Worm (Caenorhabditis elegans) whole organism, late embryonic: Measurements from ENCODE around the gene Y43F8B.29.

Source experiments
- K09A11.1 ChIP-seq: sonication (generic microtip); optimal IDR thresholded peaks from 2 replicates; lab custom pipeline; 2017; ENCODE audit warnings: antibody characterized with exemption, mild to moderate bottlenecking, missing genetic modification characterization, missing compliant biosample characterization; ENCODE audit not compliant: insufficient read depth
- Y22D7AL.16 ChIP-seq: sonication (generic microtip); optimal IDR thresholded peaks from 2 replicates; lab custom pipeline; 2016; ENCODE audit warnings: missing genetic modification characterization, missing compliant biosample characterization
- ahr-1 ChIP-seq: sonication (generic microtip); optimal IDR thresholded peaks from 2 replicates; lab custom pipeline; 2016; ENCODE audit warnings: missing genetic modification characterization, missing compliant biosample characterization
- ama-1 ChIP-seq: fragments of 150-350 bp; optimal IDR thresholded peaks from 2 replicates; lab custom pipeline; 2014
- ceh-14 ChIP-seq: sonication (generic microtip); optimal IDR thresholded peaks from 2 replicates; lab custom pipeline; 2016; ENCODE audit warnings: missing genotype, missing genetic modification characterization, missing compliant biosample characterization
- ceh-18 ChIP-seq: sonication (generic microtip); optimal IDR thresholded peaks from 2 replicates; lab custom pipeline; 2016; ENCODE audit warnings: missing genetic modification characterization, missing compliant biosample characterization
- ceh-19 ChIP-seq: fragments of 200-800 bp; sonication (Bioruptor generic); optimal IDR thresholded peaks from 2 replicates; lab custom pipeline; 2018; ENCODE audit warnings: mild to moderate bottlenecking, missing genetic modification characterization, missing compliant biosample characterization
- ceh-2 ChIP-seq: sonication (generic microtip); optimal IDR thresholded peaks from 2 replicates; lab custom pipeline; 2016; ENCODE audit warnings: missing genotype, missing genetic modification characterization, missing compliant biosample characterization
- ceh-30 ChIP-seq: fragments of 150-350 bp; optimal IDR thresholded peaks from 2 replicates; lab custom pipeline; 2014; ENCODE audit warnings: missing biosample characterization, missing genetic modification characterization
- ceh-31 ChIP-seq: sonication (generic microtip); optimal IDR thresholded peaks from 2 replicates; lab custom pipeline; 2016; ENCODE audit warnings: missing genetic modification characterization, missing compliant biosample characterization
- ceh-34 ChIP-seq: sonication (generic microtip); optimal IDR thresholded peaks from 2 replicates; lab custom pipeline; 2016; ENCODE audit warnings: mild to moderate bottlenecking, missing genetic modification characterization, missing compliant biosample characterization
- ceh-45 ChIP-seq: fragments of 200-800 bp; sonication (Bioruptor generic); IDR thresholded peaks from 2 replicates; pipeline ENCODE4 v1.3.6; 2022; ENCODE audit warnings: missing genetic modification reagents, missing genetic modification characterization, missing compliant biosample characterization
- ceh-48 ChIP-seq: sonication (generic microtip); optimal IDR thresholded peaks from 2 replicates; lab custom pipeline; 2016; ENCODE audit warnings: missing genetic modification characterization, inconsistent platforms, missing compliant biosample characterization
- ceh-6 ChIP-seq: fragments of 200-800 bp; sonication (Bioruptor generic); optimal IDR thresholded peaks from 2 replicates; lab custom pipeline; 2018; ENCODE audit warnings: mild to moderate bottlenecking, missing genetic modification characterization, missing compliant biosample characterization
- ceh-9 ChIP-seq: sonication (generic microtip); optimal IDR thresholded peaks from 2 replicates; lab custom pipeline; 2016; ENCODE audit warnings: mild to moderate bottlenecking, missing genetic modification characterization, inconsistent platforms, missing compliant biosample characterization
- che-1 ChIP-seq: sonication (generic microtip); optimal IDR thresholded peaks from 2 replicates; lab custom pipeline; 2016; ENCODE audit warnings: mild to moderate bottlenecking, missing genetic modification characterization, missing compliant biosample characterization
- dmd-4 ChIP-seq: sonication (generic microtip); optimal IDR thresholded peaks from 2 replicates; lab custom pipeline; 2016; ENCODE audit warnings: borderline replicate concordance, missing genetic modification characterization, missing compliant biosample characterization
- elt-2 ChIP-seq: sonication (generic microtip); optimal IDR thresholded peaks from 2 replicates; lab custom pipeline; 2016; ENCODE audit warnings: missing genetic modification reagents, missing genetic modification characterization, missing compliant biosample characterization
- fkh-10 ChIP-seq: fragments of 150-350 bp; optimal IDR thresholded peaks from 2 replicates; lab custom pipeline; 2014; ENCODE audit warnings: missing biosample characterization, missing genetic modification reagents, missing genetic modification characterization
- hlh-30 ChIP-seq: sonication (generic microtip); optimal IDR thresholded peaks from 2 replicates; lab custom pipeline; 2017; ENCODE audit warnings: antibody characterized with exemption, missing genetic modification characterization, missing compliant biosample characterization; ENCODE audit not compliant: insufficient read depth
- hlh-8 ChIP-seq: sonication (generic microtip); optimal IDR thresholded peaks from 2 replicates; lab custom pipeline; 2016; ENCODE audit warnings: missing genotype, missing genetic modification characterization, missing compliant biosample characterization
- lim-6 ChIP-seq: sonication (generic microtip); optimal IDR thresholded peaks from 2 replicates; lab custom pipeline; 2016; ENCODE audit warnings: missing genetic modification characterization, missing compliant biosample characterization
- lin-11 ChIP-seq: fragments of 200-800 bp; sonication (Bioruptor generic); optimal IDR thresholded peaks from 2 replicates; lab custom pipeline; 2018; ENCODE audit warnings: mild to moderate bottlenecking, missing genetic modification characterization, missing compliant biosample characterization
- mec-3 ChIP-seq: sonication (generic microtip); optimal IDR thresholded peaks from 2 replicates; lab custom pipeline; 2016; ENCODE audit warnings: borderline replicate concordance, missing genetic modification characterization, missing compliant biosample characterization
- nfya-1 ChIP-seq: sonication (generic microtip); optimal IDR thresholded peaks from 2 replicates; lab custom pipeline; 2017; ENCODE audit warnings: missing genetic modification characterization, mild to moderate bottlenecking, missing compliant biosample characterization, antibody characterized with exemption, moderate library complexity
- nhr-11 ChIP-seq: fragments of 150-350 bp; optimal IDR thresholded peaks from 2 replicates; lab custom pipeline; 2014; ENCODE audit warnings: missing biosample characterization, missing genetic modification characterization
- nhr-232 ChIP-seq: sonication (generic microtip); optimal IDR thresholded peaks from 2 replicates; lab custom pipeline; 2016; ENCODE audit warnings: missing genetic modification characterization, missing compliant biosample characterization
- npax-4 ChIP-seq: sonication (generic microtip); optimal IDR thresholded peaks from 2 replicates; lab custom pipeline; 2016; ENCODE audit warnings: missing genetic modification characterization, missing compliant biosample characterization
- odd-2 ChIP-seq: sonication (generic microtip); optimal IDR thresholded peaks from 2 replicates; lab custom pipeline; 2017; ENCODE audit warnings: antibody characterized with exemption, mild to moderate bottlenecking, missing genetic modification characterization, missing compliant biosample characterization
- pat-9 ChIP-seq: fragments of 200-800 bp; sonication (Bioruptor generic); optimal IDR thresholded peaks from 2 replicates; lab custom pipeline; 2018; ENCODE audit warnings: mild to moderate bottlenecking, missing genetic modification characterization, moderate library complexity, missing compliant biosample characterization
- pax-1 ChIP-seq: fragments of 150-350 bp; optimal IDR thresholded peaks from 2 replicates; lab custom pipeline; 2014; ENCODE audit warnings: missing biosample characterization, missing genetic modification characterization
- pha-4 ChIP-seq: fragments of 150-350 bp; optimal IDR thresholded peaks from 2 replicates; lab custom pipeline; 2018; ENCODE audit warnings: missing biosample characterization, missing genetic modification reagents, missing genetic modification characterization
- pros-1 ChIP-seq: fragments of 150-350 bp; optimal IDR thresholded peaks from 2 replicates; lab custom pipeline; 2014; ENCODE audit warnings: missing biosample characterization, missing genetic modification reagents, missing genetic modification characterization
- ref-2 ChIP-seq: sonication (generic microtip); optimal IDR thresholded peaks from 2 replicates; lab custom pipeline; 2016; ENCODE audit warnings: missing genetic modification characterization, missing compliant biosample characterization
- rnt-1 ChIP-seq: sonication (generic microtip); optimal IDR thresholded peaks from 2 replicates; lab custom pipeline; 2016; ENCODE audit warnings: missing genetic modification characterization, missing compliant biosample characterization
- sox-2 ChIP-seq: fragments of 200-800 bp; sonication (Bioruptor generic); IDR thresholded peaks from 2 replicates; pipeline ENCODE4 v1.3.6; 2022; ENCODE audit warnings: missing genetic modification reagents, missing genetic modification characterization, missing compliant biosample characterization
- tbx-2 ChIP-seq: sonication (generic microtip); optimal IDR thresholded peaks from 2 replicates; lab custom pipeline; 2016; ENCODE audit warnings: missing genetic modification characterization, missing compliant biosample characterization
- ttx-3 ChIP-seq: sonication (generic microtip); optimal IDR thresholded peaks from 2 replicates; lab custom pipeline; 2016; ENCODE audit warnings: missing genetic modification reagents, missing genetic modification characterization, missing compliant biosample characterization
- unc-42 ChIP-seq: sonication (generic microtip); optimal IDR thresholded peaks from 2 replicates; lab custom pipeline; 2016; ENCODE audit warnings: missing genotype, missing genetic modification characterization, missing compliant biosample characterization
- unc-55 ChIP-seq: sonication (generic microtip); optimal IDR thresholded peaks from 2 replicates; lab custom pipeline; 2017; ENCODE audit warnings: missing biosample characterization, missing genetic modification reagents, missing genetic modification characterization
- ztf-16 ChIP-seq: sonication (generic microtip); optimal IDR thresholded peaks from 2 replicates; lab custom pipeline; 2017; ENCODE audit warnings: missing genetic modification characterization, missing compliant biosample characterization

Y43F8B.29 gene

DNA sequence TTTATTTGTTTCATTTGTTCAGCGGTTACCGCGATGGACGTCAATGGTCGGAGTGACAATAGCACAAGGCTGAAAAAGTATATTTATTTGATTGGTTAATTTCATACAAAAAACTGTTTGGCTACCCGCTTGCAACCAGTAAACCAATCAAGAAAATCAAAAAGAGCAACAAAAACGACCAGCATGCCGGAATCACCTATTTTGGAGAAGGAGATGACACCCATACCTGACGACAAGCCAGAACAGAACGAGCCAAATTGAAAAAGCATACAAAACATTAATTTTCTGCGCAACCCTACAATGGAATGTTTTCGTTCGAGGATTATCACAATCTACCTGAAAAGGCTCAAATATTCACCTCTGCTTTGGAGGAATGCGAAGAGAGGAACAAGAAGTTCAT is 941 bp upstream of the Y43F8B.29 start, which contains the start of gene Y43F8B.7:
Gene Y43F8B.7 (plus strand): TSS at position 301 of the 400 bp plus-strand sequence.
- TF ChIP-seq ceh-14 (tag; lab: Kevin White, UChicago) (no peak), fkh-10 (no peak), pat-9 (tag; lab: Kevin White, UChicago) (no peak), sox-2 (no peak), nhr-11 (tag; lab: Kevin White, UChicago) (no peak), pros-1 (no peak), che-1 (no peak), ceh-31 (tag; lab: Kevin White, UChicago) (no peak), hlh-30 (tag; lab: Kevin White, UChicago) (no peak), lim-6 (tag; lab: Kevin White, UChicago) (no peak)

DNA sequence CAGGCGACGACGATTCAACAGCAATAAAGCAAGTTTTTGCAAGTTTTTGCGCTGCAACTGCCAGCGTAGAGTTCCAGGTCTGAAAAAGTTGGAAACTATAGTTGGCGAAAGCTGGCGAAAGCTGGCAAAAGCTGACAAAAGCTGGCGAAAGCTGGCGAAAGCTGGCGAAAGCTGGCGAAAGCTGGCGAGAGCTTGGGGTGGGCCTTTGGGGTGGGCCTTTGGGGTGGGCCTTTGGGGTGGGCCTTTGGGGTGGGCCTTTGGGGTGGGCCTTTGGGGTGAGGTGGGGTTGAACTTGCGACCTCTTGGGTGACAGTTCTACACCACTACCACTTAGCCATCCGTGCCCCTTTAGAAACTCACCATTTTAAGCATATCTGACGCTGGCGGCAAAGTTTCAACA is 3.7 kb downstream of the Y43F8B.29 start:
- TF ChIP-seq elt-2 (tag; lab: Kevin White, UChicago) (no peak), nfya-1 (no peak), nhr-232 (tag; lab: Kevin White, UChicago) (no peak), K09A11.1 (tag; lab: Kevin White, UChicago) (no peak), ceh-30 (no peak), ceh-45 (GFP tag; lab: Robert Waterston, UW) (no peak), dmd-4 (no peak), odd-2 (tag; lab: Kevin White, UChicago) (no peak), hlh-8 (tag; lab: Kevin White, UChicago) (no peak), ahr-1 (tag; lab: Kevin White, UChicago) (no peak), ceh-31 (tag; lab: Kevin White, UChicago) (no peak), ttx-3 (tag; lab: Kevin White, UChicago) (no peak), pax-1 (no peak), ceh-19 (GFP tag; lab: Kevin White, UChicago) (no peak), fkh-10 (no peak), ceh-6 (GFP tag; lab: Kevin White, UChicago) (no peak), ceh-34 (tag; lab: Kevin White, UChicago) (no peak), tbx-2 (tag; lab: Kevin White, UChicago) (no peak), ceh-18 (tag; lab: Kevin White, UChicago) (no peak)

DNA sequence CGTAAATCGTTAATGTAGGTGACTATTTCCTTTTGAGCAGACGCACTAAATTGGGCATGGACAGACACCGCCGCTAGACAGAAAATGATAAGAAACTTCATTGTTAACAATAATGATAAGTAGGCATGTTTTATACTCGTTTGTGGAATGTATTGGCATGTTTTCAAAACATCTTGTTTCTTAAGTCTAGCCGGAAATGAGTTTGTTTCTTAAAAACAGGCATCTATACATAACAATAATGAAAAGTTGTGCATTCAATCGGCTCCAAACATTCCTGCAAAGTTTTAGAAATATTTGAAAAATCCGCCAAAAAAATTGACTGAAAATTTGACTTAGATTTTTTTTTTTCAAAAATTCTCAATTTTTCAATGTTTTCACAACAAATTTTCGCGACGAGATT is 4.2 kb downstream of the Y43F8B.29 start, which contains the start of gene scl-21:
Gene scl-21 (minus strand): TSS at position 101 of the 400 bp plus-strand sequence.
- TF ChIP-seq lin-11 (no peak), ceh-9 (tag; lab: Kevin White, UChicago) (no peak), mec-3 (no peak), ceh-48 (tag; lab: Kevin White, UChicago) (no peak), ceh-2 (no peak)

DNA sequence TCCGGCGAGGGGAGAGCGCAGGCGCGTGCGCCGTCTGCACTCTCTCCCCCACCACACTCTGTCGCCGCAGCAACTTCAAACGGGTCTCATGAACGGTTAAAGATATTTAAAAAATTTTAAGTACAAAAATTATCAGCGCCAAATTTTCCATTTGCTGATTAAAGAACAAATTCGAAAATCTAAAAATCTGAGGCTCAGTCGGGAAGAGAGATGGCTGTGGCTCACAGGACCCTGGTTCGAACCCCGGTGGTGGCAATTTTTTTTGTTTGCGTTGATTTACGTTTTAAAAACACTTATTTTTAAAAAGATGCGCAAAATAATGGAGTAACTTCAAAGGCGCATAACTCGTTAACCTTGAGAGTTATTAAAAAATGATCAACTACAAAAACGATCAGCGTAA is 5.7 kb downstream of the Y43F8B.29 start:
- TF ChIP-seq rnt-1 (tag; lab: Kevin White, UChicago) = no peak
- TF ChIP-seq sox-2 = no peak
- no peak for TF ChIP-seq unc-55 (GFP tag; lab: Kevin White, UChicago)
- TF ChIP-seq npax-4 (tag; lab: Kevin White, UChicago) = no peak
- no peak for TF ChIP-seq ref-2 (tag; lab: Kevin White, UChicago)
- TF ChIP-seq ama-1 (lab: Kevin White, UChicago) = no peak
- TF ChIP-seq unc-42 = no peak
- TF ChIP-seq hlh-8 (tag; lab: Kevin White, UChicago) = no peak
- no peak for TF ChIP-seq pat-9 (tag; lab: Kevin White, UChicago)
- TF ChIP-seq lim-6 (tag; lab: Kevin White, UChicago) = no peak
- no peak for TF ChIP-seq elt-2 (tag; lab: Kevin White, UChicago)
- TF ChIP-seq fkh-10 = no peak
- no peak for TF ChIP-seq ahr-1 (tag; lab: Kevin White, UChicago)
- TF ChIP-seq nhr-11 (tag; lab: Kevin White, UChicago) = no peak
- TF ChIP-seq dmd-4 = no peak
- no peak for TF ChIP-seq K09A11.1 (tag; lab: Kevin White, UChicago)
- no peak for TF ChIP-seq Y22D7AL.16
- TF ChIP-seq pha-4 (tag; lab: Kevin White, UChicago) = no peak
- no peak for TF ChIP-seq ztf-16 (tag; lab: Kevin White, UChicago)
